Worm (Caenorhabditis elegans) whole organism, L1 larva: ENCODE measurements around the gene Y71H2AM.25.

Source experiments
- C04F5.9 ChIP-seq: sonication (generic microtip); optimal IDR thresholded peaks from 2 replicates; lab custom pipeline; 2016; ENCODE audit warnings: missing genetic modification characterization, missing compliant biosample characterization
- C34B4.2 ChIP-seq: sonication (generic microtip); optimal IDR thresholded peaks from 2 replicates; lab custom pipeline; 2017; ENCODE audit warnings: mild to moderate bottlenecking, missing genetic modification characterization, missing compliant biosample characterization
- F16B12.6 ChIP-seq: fragments of 150-350 bp; optimal IDR thresholded peaks from 2 replicates; lab custom pipeline; 2014; ENCODE audit warnings: missing biosample characterization, missing genetic modification characterization
- alr-1 ChIP-seq: fragments of 200-800 bp; sonication (Bioruptor generic); optimal IDR thresholded peaks from 2 replicates; lab custom pipeline; 2018; ENCODE audit warnings: borderline replicate concordance, mild to moderate bottlenecking, missing genetic modification characterization, missing compliant biosample characterization
- ama-1 ChIP-seq: fragments of 150-350 bp; optimal IDR thresholded peaks from 2 replicates; lab custom pipeline; 2014
- blmp-1 ChIP-seq: fragments of 150-350 bp; optimal IDR thresholded peaks from 2 replicates; lab custom pipeline; 2014; ENCODE audit warnings: missing biosample characterization, missing genetic modification characterization
- ceh-82 ChIP-seq, 3 experiments: fragments of 150-350 bp in 1 of 3; sonication (generic microtip) in 2 of 3; optimal IDR thresholded peaks; 2 replicates each; lab custom pipeline; 2014 to 2017; ENCODE audit warnings: missing biosample characterization in 3 of 3, missing genetic modification characterization in 3 of 3
- dsc-1 ChIP-seq: sonication (generic microtip); optimal IDR thresholded peaks from 2 replicates; lab custom pipeline; 2016; ENCODE audit warnings: mild to moderate bottlenecking, missing genetic modification characterization, missing compliant biosample characterization
- efl-3 ChIP-seq: fragments of 200-800 bp; sonication (Bioruptor generic); optimal IDR thresholded peaks from 2 replicates; lab custom pipeline; 2018; ENCODE audit warnings: mild to moderate bottlenecking, missing genetic modification characterization, missing compliant biosample characterization
- egl-13 ChIP-seq: sonication (generic microtip); optimal IDR thresholded peaks from 2 replicates; lab custom pipeline; 2016; ENCODE audit warnings: missing genotype, missing genetic modification reagents, missing genetic modification characterization, missing compliant biosample characterization
- egl-27 ChIP-seq, 2 experiments: fragments of 150-350 bp in 1 of 2; sonication (generic microtip); optimal IDR thresholded peaks; 3 replicates each; lab custom pipeline; 2017 to 2018; ENCODE audit warnings: missing biosample characterization in 2 of 2, missing genetic modification characterization in 2 of 2, missing genetic modification reagents in 2 of 2
- ets-5 ChIP-seq: fragments of 200-800 bp; sonication (Bioruptor generic); IDR thresholded peaks from 2 replicates; pipeline ENCODE4 v1.3.6; 2022; ENCODE audit warnings: missing genetic modification characterization, missing compliant biosample characterization
- grh-1 ChIP-seq: fragments of 200-800 bp; sonication (Bioruptor generic); IDR thresholded peaks from 2 replicates; pipeline ENCODE4 v1.3.6; 2022; ENCODE audit warnings: missing genetic modification reagents, missing genetic modification characterization, missing compliant biosample characterization
- hlh-17 ChIP-seq: fragments of 200-800 bp; sonication (Bioruptor generic); optimal IDR thresholded peaks from 2 replicates; lab custom pipeline; 2018; ENCODE audit warnings: missing genetic modification characterization, mild to moderate bottlenecking, missing compliant biosample characterization, moderate library complexity, borderline replicate concordance
- irx-1 ChIP-seq: sonication (generic microtip); optimal IDR thresholded peaks from 2 replicates; lab custom pipeline; 2016; ENCODE audit warnings: missing genetic modification characterization, missing compliant biosample characterization
- jun-1 ChIP-seq: fragments of 150-350 bp; optimal IDR thresholded peaks from 2 replicates; lab custom pipeline; 2014; ENCODE audit warnings: missing biosample characterization, missing genetic modification reagents, missing genetic modification characterization
- lin-13 ChIP-seq: fragments of 150-350 bp; optimal IDR thresholded peaks from 2 replicates; lab custom pipeline; 2014; ENCODE audit warnings: missing biosample characterization, missing genetic modification reagents, missing genetic modification characterization
- lin-14 ChIP-seq: fragments of 200-800 bp; sonication (Bioruptor generic); optimal IDR thresholded peaks from 2 replicates; lab custom pipeline; 2018; ENCODE audit warnings: mild to moderate bottlenecking, missing genetic modification characterization, moderate library complexity, missing compliant biosample characterization
- mdl-1 ChIP-seq, 2 experiments: fragments of 150-350 bp; optimal IDR thresholded peaks; 2 replicates each; lab custom pipeline; 2014 to 2017; ENCODE audit warnings: missing biosample characterization in 2 of 2, missing genetic modification characterization in 2 of 2, inconsistent platforms in 1 of 2
- mef-2 ChIP-seq: fragments of 150-350 bp; optimal IDR thresholded peaks from 2 replicates; lab custom pipeline; 2014; ENCODE audit warnings: missing biosample characterization, missing genetic modification characterization
- mep-1 ChIP-seq: fragments of 150-350 bp; optimal IDR thresholded peaks from 2 replicates; lab custom pipeline; 2014; ENCODE audit warnings: missing biosample characterization, missing genetic modification characterization
- nhr-11 ChIP-seq: fragments of 150-350 bp; optimal IDR thresholded peaks from 2 replicates; lab custom pipeline; 2014; ENCODE audit warnings: missing biosample characterization, missing genetic modification characterization
- nhr-20 ChIP-seq: sonication (generic microtip); optimal IDR thresholded peaks from 2 replicates; lab custom pipeline; 2016; ENCODE audit warnings: mild to moderate bottlenecking, missing genetic modification characterization, missing compliant biosample characterization
- nhr-237 ChIP-seq: fragments of 150-350 bp; optimal IDR thresholded peaks from 2 replicates; lab custom pipeline; 2014; ENCODE audit warnings: missing biosample characterization, missing genetic modification characterization
- nhr-71 ChIP-seq: sonication (generic microtip); optimal IDR thresholded peaks from 2 replicates; lab custom pipeline; 2016; ENCODE audit warnings: mild to moderate bottlenecking, missing genetic modification characterization, moderate library complexity, missing compliant biosample characterization
- nhr-77 ChIP-seq: fragments of 150-350 bp; optimal IDR thresholded peaks from 2 replicates; lab custom pipeline; 2014; ENCODE audit warnings: missing biosample characterization, missing genetic modification characterization
- nhr-84 ChIP-seq: sonication (generic microtip); optimal IDR thresholded peaks from 2 replicates; lab custom pipeline; 2017; ENCODE audit warnings: missing biosample characterization, missing genetic modification characterization
- nhr-90 ChIP-seq: sonication (generic microtip); optimal IDR thresholded peaks from 2 replicates; lab custom pipeline; 2016; ENCODE audit warnings: mild to moderate bottlenecking, missing genetic modification characterization, missing compliant biosample characterization; ENCODE audit not compliant: poor library complexity
- pax-3 ChIP-seq: fragments of 200-800 bp; sonication (Bioruptor generic); optimal IDR thresholded peaks from 2 replicates; lab custom pipeline; 2018; ENCODE audit warnings: mild to moderate bottlenecking, missing genetic modification characterization, moderate library complexity, missing compliant biosample characterization
- pqm-1 ChIP-seq: sonication (generic microtip); optimal IDR thresholded peaks from 3 replicates; lab custom pipeline; 2017; ENCODE audit warnings: missing biosample characterization, missing genetic modification characterization
- skn-1 ChIP-seq: fragments of 150-350 bp; optimal IDR thresholded peaks from 2 replicates; lab custom pipeline; 2014; ENCODE audit warnings: missing biosample characterization, missing genetic modification characterization
- snpc-4 ChIP-seq: fragments of 150-350 bp; optimal IDR thresholded peaks from 2 replicates; lab custom pipeline; 2014; ENCODE audit warnings: missing biosample characterization, missing genetic modification characterization
- snu-23 ChIP-seq: sonication (generic microtip); optimal IDR thresholded peaks from 2 replicates; lab custom pipeline; 2016; ENCODE audit warnings: missing genetic modification characterization, missing compliant biosample characterization
- sox-4 ChIP-seq: sonication (generic microtip); optimal IDR thresholded peaks from 2 replicates; lab custom pipeline; 2016; ENCODE audit warnings: missing genetic modification characterization, missing compliant biosample characterization
- sup-37 ChIP-seq: fragments of 200-800 bp; sonication (Bioruptor generic); optimal IDR thresholded peaks from 2 replicates; lab custom pipeline; 2018; ENCODE audit warnings: mild to moderate bottlenecking, missing genetic modification characterization, missing compliant biosample characterization
- swsn-7 ChIP-seq: sonication (generic microtip); optimal IDR thresholded peaks from 2 replicates; lab custom pipeline; 2016; ENCODE audit warnings: missing genetic modification characterization, missing compliant biosample characterization
- unc-30 ChIP-seq: sonication (generic microtip); optimal IDR thresholded peaks from 2 replicates; lab custom pipeline; 2017; ENCODE audit warnings: missing biosample characterization, missing genetic modification characterization
- unc-62 ChIP-seq: fragments of 150-350 bp; optimal IDR thresholded peaks from 2 replicates; lab custom pipeline; 2014; ENCODE audit warnings: missing biosample characterization, missing genetic modification reagents, missing genetic modification characterization
- unc-86 ChIP-seq: sonication (generic microtip); optimal IDR thresholded peaks from 2 replicates; lab custom pipeline; 2016; ENCODE audit warnings: missing genetic modification characterization, missing compliant biosample characterization
- unc-98 ChIP-seq: fragments of 200-800 bp; sonication (Bioruptor generic); IDR thresholded peaks from 2 replicates; pipeline ENCODE4 v1.3.6; 2022; ENCODE audit warnings: missing genetic modification characterization, missing compliant biosample characterization
- xbp-1 ChIP-seq: sonication (generic microtip); optimal IDR thresholded peaks from 2 replicates; lab custom pipeline; 2016; ENCODE audit warnings: missing genetic modification characterization, missing compliant biosample characterization
- zip-4 ChIP-seq: fragments of 200-800 bp; sonication (Bioruptor generic); optimal IDR thresholded peaks from 2 replicates; lab custom pipeline; 2018; ENCODE audit warnings: mild to moderate bottlenecking, missing genetic modification characterization, moderate library complexity, missing compliant biosample characterization

The Y71H2AM.25 gene

DNA sequence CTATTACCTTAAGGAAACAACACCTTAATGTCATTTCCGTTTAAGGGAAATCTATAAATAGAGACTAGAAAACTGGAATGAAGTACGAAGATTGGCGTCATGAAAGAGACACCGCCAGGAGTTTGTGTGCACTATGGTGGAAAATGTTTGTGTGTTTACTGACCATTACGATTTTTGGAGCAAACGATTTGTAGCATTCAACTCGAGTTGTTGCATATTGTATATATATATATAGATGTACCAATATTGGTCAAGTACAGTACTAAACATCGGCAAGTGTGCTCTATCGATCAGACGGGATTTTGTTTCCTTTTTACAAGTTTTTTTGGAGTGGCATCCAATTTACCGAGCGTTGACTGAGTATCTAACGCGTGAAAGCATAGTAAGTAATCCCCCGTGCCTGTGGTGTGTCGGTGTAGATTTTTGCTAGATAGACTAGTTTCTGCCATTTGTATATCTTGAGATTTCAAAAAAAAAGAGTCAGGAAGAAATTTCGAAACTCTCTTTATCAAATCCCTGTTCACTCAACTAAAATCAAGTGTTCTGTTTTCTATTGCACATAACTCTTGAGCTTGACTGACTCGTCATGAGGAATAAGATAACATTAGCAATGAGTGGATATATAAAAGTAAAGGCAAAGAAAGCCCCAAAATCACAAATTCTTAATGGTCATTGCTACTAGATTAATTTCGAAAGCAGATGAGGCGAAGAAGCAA is at the start of gene Y71H2AM.25, which contains the start of gene twk-45:
Y71H2AM.25 (plus strand) TSS at position 666 of the 716 bp plus-strand sequence.
twk-45 (minus strand) TSS at position 101 of the 716 bp plus-strand sequence.
- no peak for TF ChIP-seq jun-1 (tag; lab: Kevin White, UChicago)
- TF ChIP-seq nhr-77 (tag; lab: Kevin White, UChicago): no peak
- TF ChIP-seq pax-3 (tag; lab: Kevin White, UChicago): no peak
- TF ChIP-seq egl-27 (tag; optimal IDR thresholded peaks at IDR 0.05; lab: Kevin White, UChicago): no peak
- TF ChIP-seq nhr-237 (tag; lab: Kevin White, UChicago): no peak
- TF ChIP-seq unc-98: no peak
- no peak for TF ChIP-seq lin-13 (GFP tag; lab: Kevin White, UChicago)
- no peak for TF ChIP-seq ceh-82 (tag; optimal IDR thresholded peaks at IDR 0.05; lab: Kevin White, UChicago)
- no peak for TF ChIP-seq xbp-1 (tag; lab: Kevin White, UChicago)
- TF ChIP-seq mdl-1 (tag; optimal IDR thresholded peaks at IDR 0.05; lab: Kevin White, UChicago): no peak
- TF ChIP-seq mep-1: no peak
- TF ChIP-seq nhr-71 (tag; lab: Kevin White, UChicago): no peak
- no peak for TF ChIP-seq F16B12.6 (tag; lab: Kevin White, UChicago)
- TF ChIP-seq skn-1 (tag; lab: Kevin White, UChicago): no peak
- TF ChIP-seq unc-86: no peak
- TF ChIP-seq swsn-7 (tag; lab: Kevin White, UChicago): no peak
- no peak for TF ChIP-seq ama-1
- TF ChIP-seq nhr-90 (tag; lab: Kevin White, UChicago): no peak

DNA sequence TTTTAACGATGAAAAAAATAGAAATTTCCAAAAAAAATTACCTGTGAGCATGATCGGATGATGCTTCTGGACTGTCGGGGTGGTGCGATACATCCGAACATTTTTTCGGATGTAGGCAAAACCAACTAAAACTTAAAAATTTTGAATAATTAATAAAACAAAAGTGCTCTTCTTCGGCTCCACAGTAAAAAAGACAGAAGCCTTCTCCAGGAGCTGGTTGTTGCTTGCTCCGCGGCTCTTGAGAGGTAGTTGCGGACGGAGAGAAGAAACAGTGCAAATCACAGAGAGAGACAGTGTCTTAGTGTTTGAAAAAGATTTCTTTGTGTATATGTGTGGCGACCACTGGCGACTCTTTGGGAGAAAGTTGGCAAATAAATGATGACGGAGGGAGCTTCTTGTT is 46.0 kb upstream of the Y71H2AM.25 start, which contains the start of gene gldi-9:
gldi-9 (minus strand) TSS at position 101 of the 400 bp plus-strand sequence.
- TF ChIP-seq grh-1 (GFP tag; lab: Robert Waterston, UW): no peak
- no peak for TF ChIP-seq pqm-1 (tag; lab: Kevin White, UChicago)
- no peak for TF ChIP-seq C04F5.9 (tag; lab: Kevin White, UChicago)
- TF ChIP-seq snu-23 (GFP tag; lab: Kevin White, UChicago): no peak
- no peak for TF ChIP-seq irx-1 (tag; lab: Kevin White, UChicago)
- no peak for TF ChIP-seq pax-3 (tag; lab: Kevin White, UChicago)
- no peak for TF ChIP-seq unc-30
- TF ChIP-seq mef-2 (tag; lab: Kevin White, UChicago): no peak
- TF ChIP-seq dsc-1 (tag; lab: Kevin White, UChicago): no peak
- no peak for TF ChIP-seq sup-37 (GFP tag; lab: Kevin White, UChicago)
- TF ChIP-seq nhr-20 (tag; lab: Kevin White, UChicago): no peak
- no peak for TF ChIP-seq C34B4.2 (tag; lab: Kevin White, UChicago)
- no peak for TF ChIP-seq egl-13 (tag; lab: Kevin White, UChicago)
- TF ChIP-seq nhr-11 (tag; lab: Kevin White, UChicago): no peak
- no peak for TF ChIP-seq blmp-1 (tag; lab: Kevin White, UChicago)

DNA sequence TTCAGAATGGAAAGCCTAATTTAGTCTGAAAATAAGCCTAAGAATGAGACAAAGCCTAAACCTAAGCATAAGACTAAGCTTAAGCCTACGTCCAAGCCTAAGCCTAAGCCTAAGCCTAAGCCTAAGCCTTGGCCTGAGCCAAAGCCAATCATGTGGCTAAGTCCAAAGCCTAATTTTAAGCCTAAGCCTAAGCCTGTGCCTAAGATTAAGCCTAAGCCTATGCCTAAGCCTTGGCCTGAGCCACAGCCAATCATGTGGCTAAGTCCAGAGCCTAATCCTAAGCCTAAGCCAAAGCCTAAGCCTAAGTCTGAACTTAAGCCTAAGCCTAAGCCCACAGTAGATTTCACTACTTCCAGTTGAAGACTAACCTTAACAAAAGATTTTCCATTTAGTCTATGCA is 44.8 kb upstream of the Y71H2AM.25 start:
- TF ChIP-seq alr-1 (no peak), unc-30 (no peak), nhr-71 (tag; lab: Kevin White, UChicago) (no peak), zip-4 (GFP tag; lab: Kevin White, UChicago) (no peak), lin-14 (GFP tag; lab: Kevin White, UChicago) (no peak), nhr-84 (tag; lab: Kevin White, UChicago) (no peak), sox-4 (no peak), unc-62 (GFP tag; lab: Kevin White, UChicago) (no peak), F16B12.6 (tag; lab: Kevin White, UChicago) (no peak), hlh-17 (GFP tag; lab: Kevin White, UChicago) (no peak), ets-5 (GFP tag; lab: Robert Waterston, UW) (no peak), pax-3 (tag; lab: Kevin White, UChicago) (no peak), efl-3 (GFP tag; lab: Kevin White, UChicago) (no peak), snpc-4 (tag; lab: Kevin White, UChicago) (no peak), unc-86 (no peak)
